Worm (Caenorhabditis elegans): ENCODE data around the gene nlp-80.

The nlp-80 gene

DNA sequence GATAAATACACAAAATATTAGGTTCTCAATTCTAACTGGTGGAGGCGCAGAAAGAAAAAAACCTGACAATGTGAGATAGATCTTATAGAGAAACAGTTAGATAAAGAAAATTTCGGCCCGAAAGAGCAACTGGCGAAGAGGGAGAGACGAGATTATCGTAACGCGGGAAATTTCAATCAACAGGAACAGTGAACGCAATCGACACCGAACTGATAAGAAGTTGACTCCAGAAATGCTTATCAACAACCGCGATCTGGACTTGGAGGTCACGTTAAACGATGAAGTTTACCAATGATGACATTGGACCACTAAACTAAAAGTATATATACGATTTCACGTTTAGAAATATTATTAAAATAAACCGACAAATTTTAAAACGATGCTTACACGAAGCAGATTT is 11.0 kb upstream of the nlp-80 start:
- TF ChIP-seq sptf-1 (tag; optimal IDR thresholded peaks at IDR 0.05): no peak
- peak; percentile 96 for TF ChIP-seq aly-2 (tag; optimal IDR thresholded peaks at IDR 0.05)
- peak; percentile 44 for TF ChIP-seq nhr-85 (tag)
- peak; percentile 12 for TF ChIP-seq lin-14 (GFP tag; optimal IDR thresholded peaks at IDR 0.05)
- peak; percentile 34 for TF ChIP-seq nhr-20 (tag; optimal IDR thresholded peaks at IDR 0.05)
- TF ChIP-seq skn-1 (tag; optimal IDR thresholded peaks at IDR 0.05): no peak
- TF ChIP-seq lsy-2 (tag; optimal IDR thresholded peaks at IDR 0.05): peak in 1 of 2 experiments; percentile 18
- no peak for TF ChIP-seq efl-1 (optimal IDR thresholded peaks at IDR 0.05)
- TF ChIP-seq efl-1 (GFP tag; optimal IDR thresholded peaks at IDR 0.05 in 1 of 2): peak in 1 of 2 experiments; percentile 76
- TF ChIP-seq nhr-76 (tag; optimal IDR thresholded peaks at IDR 0.05): no peak
- TF ChIP-seq snu-23 (GFP tag; optimal IDR thresholded peaks at IDR 0.05): peak; percentile 50
- peak; percentile 27 for TF ChIP-seq nhr-90 (tag; optimal IDR thresholded peaks at IDR 0.05; ENCODE audit: poor library complexity)
- TF ChIP-seq nhr-47 (tag; optimal IDR thresholded peaks at IDR 0.05): peak; percentile 27
- TF ChIP-seq dpl-1 (GFP tag; optimal IDR thresholded peaks at IDR 0.05): peak in 1 of 3 experiments; percentile 3
- TF ChIP-seq elt-3 (tag; optimal IDR thresholded peaks at IDR 0.05): peak in 1 of 6 experiments; percentile 21
- TF ChIP-seq lin-13 (GFP tag; optimal IDR thresholded peaks at IDR 0.05): peak; percentile 37
- no peak for TF ChIP-seq nhr-77 (tag; optimal IDR thresholded peaks at IDR 0.05)
- peak; percentile 49 for TF ChIP-seq nhr-71 (tag; optimal IDR thresholded peaks at IDR 0.05)
- no peak for TF ChIP-seq ztf-4 (tag; optimal IDR thresholded peaks at IDR 0.05)
- TF ChIP-seq tbx-2 (tag; optimal IDR thresholded peaks at IDR 0.05): no peak
- TF ChIP-seq pag-3 (tag; optimal IDR thresholded peaks at IDR 0.05; ENCODE audit: borderline replicate concordance, insufficient read depth): no peak
- TF ChIP-seq ama-1 (optimal IDR thresholded peaks at IDR 0.05): peak; percentile 85
- TF ChIP-seq dsc-1 (tag; optimal IDR thresholded peaks at IDR 0.05): no peak

DNA sequence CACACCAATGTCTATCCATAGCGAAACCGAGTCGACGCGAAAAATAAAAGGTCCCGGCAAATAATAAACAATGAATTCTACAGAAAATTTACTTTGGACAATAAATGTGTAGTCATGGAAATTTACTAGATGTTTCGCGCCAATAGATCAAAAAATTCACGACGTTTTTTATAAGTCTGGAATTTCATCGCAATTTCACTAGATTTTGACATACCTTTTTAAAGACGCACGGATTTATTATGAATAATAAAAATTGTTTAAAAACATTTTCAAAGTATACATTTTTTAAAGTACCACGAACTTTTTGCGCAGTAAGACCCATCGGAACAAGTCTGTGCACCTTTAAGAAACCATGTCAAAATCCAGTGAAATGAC is 10.6 kb upstream of the nlp-80 start:
- TF ChIP-seq lin-14 (GFP tag; optimal IDR thresholded peaks at IDR 0.05) (no peak), tbx-2 (tag; optimal IDR thresholded peaks at IDR 0.05) (no peak), ceh-90 (tag; optimal IDR thresholded peaks at IDR 0.05) (no peak), nhr-85 (tag) (peak; percentile 41), ztf-4 (tag; optimal IDR thresholded peaks at IDR 0.05) (peak; percentile 26), ztf-11 (tag; optimal IDR thresholded peaks at IDR 0.05) (no peak)

DNA sequence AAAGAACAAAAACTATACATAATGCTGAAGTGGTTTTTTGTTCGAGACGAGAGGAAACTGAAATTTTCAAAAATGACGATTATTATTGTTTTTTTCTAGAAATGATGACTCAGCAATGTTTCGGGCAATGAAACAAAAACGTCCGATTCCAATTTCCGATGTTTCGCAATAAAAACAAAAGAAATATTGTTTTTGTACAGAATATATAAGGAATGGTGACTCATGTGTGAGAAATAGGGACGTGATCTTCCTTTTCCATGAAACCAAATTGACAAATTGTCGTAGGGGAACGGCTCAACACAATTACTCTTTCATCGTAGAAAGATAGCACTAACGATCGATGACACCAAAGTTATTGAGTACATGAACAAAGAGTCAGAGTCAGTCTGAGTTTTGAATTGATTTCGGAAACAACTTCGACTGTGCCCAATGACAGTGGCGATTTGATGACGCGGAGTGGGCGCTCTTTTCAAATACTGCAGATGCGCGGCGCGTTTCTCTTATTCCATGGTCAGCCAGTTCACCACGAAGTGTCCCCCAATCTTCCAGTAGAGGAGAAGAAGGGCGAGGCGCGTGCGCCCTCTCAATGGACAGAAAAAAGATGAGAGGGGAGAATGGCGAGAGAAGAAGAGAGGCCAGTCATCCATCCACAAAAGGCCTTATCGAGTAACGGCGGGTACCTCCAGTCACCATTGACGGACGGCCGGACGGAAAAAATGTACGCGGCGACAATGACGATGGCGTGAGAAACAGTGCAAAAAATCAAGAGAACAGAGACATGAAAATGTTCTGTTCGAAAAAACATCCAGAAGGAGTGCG is 10.0 kb upstream of the nlp-80 start:
- TF ChIP-seq mef-2 (tag; optimal IDR thresholded peaks at IDR 0.05) (no peak), alr-1 (tag; optimal IDR thresholded peaks at IDR 0.05; ENCODE audit: borderline replicate concordance) (no peak), ceh-90 (tag; optimal IDR thresholded peaks at IDR 0.05) (no peak), rnt-1 (tag; optimal IDR thresholded peaks at IDR 0.05) (peak; percentile 22), snpc-4 (tag; optimal IDR thresholded peaks at IDR 0.05) (peak; percentile 13), ces-1 (GFP tag; optimal IDR thresholded peaks at IDR 0.05) (no peak), ceh-82 (tag; optimal IDR thresholded peaks at IDR 0.05) (peak in 1 of 3 experiments; percentile 42), snu-23 (GFP tag; optimal IDR thresholded peaks at IDR 0.05) (peak; percentile 45), lin-14 (GFP tag; optimal IDR thresholded peaks at IDR 0.05) (peak; percentile 79), efl-1 (optimal IDR thresholded peaks at IDR 0.05) (no peak), efl-1 (GFP tag; optimal IDR thresholded peaks at IDR 0.05 in 1 of 2) (peak in 1 of 2 experiments; percentile 67), swsn-7 (tag; optimal IDR thresholded peaks at IDR 0.05) (peak; percentile 26), lin-13 (GFP tag; optimal IDR thresholded peaks at IDR 0.05) (peak; percentile 1), blmp-1 (tag; optimal IDR thresholded peaks at IDR 0.05) (peak; percentile 35), nhr-71 (tag; optimal IDR thresholded peaks at IDR 0.05) (peak; percentile 3), unc-86 (tag; optimal IDR thresholded peaks at IDR 0.05) (peak; percentile 14), zip-4 (GFP tag; optimal IDR thresholded peaks at IDR 0.05) (peak; percentile 19), elt-3 (tag; optimal IDR thresholded peaks at IDR 0.05) (no peak), lin-35 (GFP tag; optimal IDR thresholded peaks at IDR 0.05) (peak in 1 of 2 experiments; percentile 19), xbp-1 (tag; optimal IDR thresholded peaks at IDR 0.05) (no peak), grh-1 (GFP tag; IDR thresholded peaks at IDR 0.05) (peak; percentile 36; the same call in 1 of the 2 replicates), mdl-1 (tag; optimal IDR thresholded peaks at IDR 0.05) (peak in 1 of 2 experiments; percentile 51), fkh-8 (tag; optimal IDR thresholded peaks at IDR 0.05) (peak; percentile 2), unc-98 (GFP tag; IDR thresholded peaks at IDR 0.05) (no peak), dpl-1 (GFP tag; optimal IDR thresholded peaks at IDR 0.05) (peak in 2 of 3 experiments; percentile 5 to 31)

Data from whole organism, L1 larva.